Fruit fly (Drosophila melanogaster) whole organism, wandering third instar larva: ENCODE results near the gene Chsy.

Experiments
- Abd-B ChIP-seq: fragments of >200 bp; optimal IDR thresholded peaks from 2 replicates; lab custom pipeline; 2017; ENCODE audit warnings: missing biosample characterization, missing genetic modification characterization
- CG32264 ChIP-seq: fragments of 200-800 bp; sonication (Bioruptor generic); optimal IDR thresholded peaks from 2 replicates; lab custom pipeline; 2016; ENCODE audit warnings: missing biosample characterization, missing genetic modification characterization
- CG9705 ChIP-seq: fragments of 200-800 bp; sonication (Bioruptor generic); optimal IDR thresholded peaks from 2 replicates; lab custom pipeline; 2018; ENCODE audit warnings: missing biosample characterization, mild to moderate bottlenecking, missing genetic modification characterization
- CrebA ChIP-seq: fragments of 200-800 bp; sonication (Bioruptor generic); optimal IDR thresholded peaks from 2 replicates; lab custom pipeline; 2016; ENCODE audit warnings: missing biosample characterization, mild to moderate bottlenecking, missing genetic modification characterization, borderline replicate concordance
- Dfd ChIP-seq: fragments of >200 bp; optimal IDR thresholded peaks from 2 replicates; lab custom pipeline; 2017; ENCODE audit warnings: missing biosample characterization, missing genetic modification characterization
- Dif ChIP-seq: fragments of 200-275, 200-300 bp; sonication (Bioruptor generic); optimal IDR thresholded peaks from 2 replicates; lab custom pipeline; 2018; ENCODE audit warnings: missing biosample characterization, missing genetic modification characterization; ENCODE audit not compliant: partially characterized antibody
- GATAd ChIP-seq: sonication (Bioruptor generic); optimal IDR thresholded peaks from 2 replicates; lab custom pipeline; 2016; ENCODE audit warnings: missing biosample characterization, missing genetic modification characterization
- HLH106 ChIP-seq: fragments of 200-800 bp; optimal IDR thresholded peaks from 3 replicates; lab custom pipeline; 2019; ENCODE audit warnings: missing biosample characterization, mild to moderate bottlenecking, missing genetic modification characterization, moderate library complexity
- Hnf4 ChIP-seq: fragments of 200-800 bp; sonication (Bioruptor generic); optimal IDR thresholded peaks from 2 replicates; lab custom pipeline; 2016; ENCODE audit warnings: missing biosample characterization, mild to moderate bottlenecking, missing genetic modification characterization
- Hr78 ChIP-seq: fragments of >200 bp; optimal IDR thresholded peaks from 2 replicates; lab custom pipeline; 2017; ENCODE audit warnings: missing biosample characterization, missing genetic modification characterization
- Hr83 ChIP-seq: fragments of 200-300 bp; sonication (Bioruptor generic); optimal IDR thresholded peaks from 2 replicates; lab custom pipeline; 2016; ENCODE audit warnings: missing biosample characterization, mild to moderate bottlenecking, missing genetic modification characterization, moderate library complexity; ENCODE audit not compliant: poor library complexity, severe bottlenecking
- Jra ChIP-seq: sonication (Bioruptor generic); optimal IDR thresholded peaks from 2 replicates; lab custom pipeline; 2016; ENCODE audit warnings: missing biosample characterization, missing genetic modification characterization
- Mio ChIP-seq: sonication (Bioruptor generic); optimal IDR thresholded peaks from 2 replicates; lab custom pipeline; 2016; ENCODE audit warnings: missing biosample characterization, missing genetic modification characterization
- Myc ChIP-seq: fragments of >200 bp; optimal IDR thresholded peaks from 2 replicates; lab custom pipeline; 2017
- N ChIP-seq: fragments of >200 bp; optimal IDR thresholded peaks from 2 replicates; lab custom pipeline; 2018; ENCODE audit warnings: missing biosample characterization, missing external identifiers, missing genetic modification characterization
- OdsH ChIP-seq: fragments of 200-800 bp; sonication (Bioruptor generic); optimal IDR thresholded peaks from 2 replicates; lab custom pipeline; 2016; ENCODE audit warnings: missing biosample characterization, mild to moderate bottlenecking, missing genetic modification characterization
- Rel ChIP-seq, 2 experiments: fragments of 200-800 bp; sonication (Bioruptor generic) in 1 of 2; optimal IDR thresholded peaks; 2 replicates in 1 of 2; 3 replicates in 1 of 2; lab custom pipeline; 2016 to 2019; ENCODE audit warnings: mild to moderate bottlenecking in 2 of 2, missing biosample characterization in 2 of 2, missing genetic modification characterization in 2 of 2, moderate library complexity in 1 of 2
- Sp1 ChIP-seq: fragments of 200-800 bp; sonication (Bioruptor generic); optimal IDR thresholded peaks from 3 replicates; lab custom pipeline; 2019; ENCODE audit warnings: missing biosample characterization, mild to moderate bottlenecking, missing genetic modification characterization, moderate library complexity
- Vsx2 ChIP-seq: fragments of 200-300, 225-300 bp; sonication (Bioruptor generic); optimal IDR thresholded peaks from 2 replicates; lab custom pipeline; 2018; ENCODE audit warnings: missing biosample characterization, missing genetic modification characterization; ENCODE audit not compliant: partially characterized antibody
- br ChIP-seq: fragments of 200-800 bp; sonication (Bioruptor generic); optimal IDR thresholded peaks from 2 replicates; lab custom pipeline; 2016; ENCODE audit warnings: missing biosample characterization, missing genetic modification characterization
- brk ChIP-seq: fragments of 200-800 bp; sonication (Bioruptor generic); optimal IDR thresholded peaks from 2 replicates; lab custom pipeline; 2016; ENCODE audit warnings: missing biosample characterization, mild to moderate bottlenecking, missing genetic modification characterization
- dl ChIP-seq, 2 experiments: fragments of 175-275, 200-275 bp in 1 of 2; fragments of 200-275 bp in 1 of 2; sonication (Bioruptor generic); optimal IDR thresholded peaks; lab custom pipeline; 2018; ENCODE audit warnings: mild to moderate bottlenecking in 2 of 2, missing biosample characterization in 2 of 2, missing genetic modification characterization in 2 of 2, moderate library complexity in 2 of 2; ENCODE audit not compliant: partially characterized antibody in 2 of 2, insufficient read depth in 1 of 2
- dmrt93B ChIP-seq: fragments of 200-800 bp; sonication (Bioruptor generic); optimal IDR thresholded peaks from 2 replicates; lab custom pipeline; 2018; ENCODE audit warnings: missing biosample characterization, mild to moderate bottlenecking, missing genetic modification characterization
- dsf ChIP-seq: sonication (Bioruptor generic); optimal IDR thresholded peaks from 2 replicates; lab custom pipeline; 2016; ENCODE audit warnings: missing biosample characterization, missing genetic modification characterization, borderline replicate concordance
- ey ChIP-seq: fragments of 200-800 bp; sonication (Bioruptor generic); optimal IDR thresholded peaks from 2 replicates; lab custom pipeline; 2016; ENCODE audit warnings: missing biosample characterization, missing genetic modification characterization
- foxo ChIP-seq, 2 experiments: fragments of 200-800 bp; sonication (Bioruptor generic); optimal IDR thresholded peaks; 2 replicates in 1 of 2; 3 replicates in 1 of 2; lab custom pipeline; 2016 to 2017; ENCODE audit warnings: missing biosample characterization in 2 of 2, missing genetic modification characterization in 2 of 2
- fru ChIP-seq: fragments of 200-800 bp; sonication (Bioruptor generic); optimal IDR thresholded peaks from 3 replicates; lab custom pipeline; 2016; ENCODE audit warnings: missing biosample characterization, mild to moderate bottlenecking, missing genetic modification characterization
- h ChIP-seq: fragments of 200-800 bp; sonication (Bioruptor generic); optimal IDR thresholded peaks from 3 replicates; lab custom pipeline; 2016; ENCODE audit warnings: missing biosample characterization, mild to moderate bottlenecking, missing genetic modification characterization
- jim ChIP-seq: fragments of 175-275, 200-325 bp; sonication (Bioruptor generic); optimal IDR thresholded peaks from 2 replicates; lab custom pipeline; 2016; ENCODE audit warnings: missing biosample characterization, mild to moderate bottlenecking, missing genetic modification characterization
- lola ChIP-seq: fragments of >200 bp; optimal IDR thresholded peaks from 2 replicates; lab custom pipeline; 2017; ENCODE audit warnings: missing biosample characterization, missing genetic modification characterization
- pan ChIP-seq: fragments of >200 bp; optimal IDR thresholded peaks from 2 replicates; lab custom pipeline; 2017
- psq ChIP-seq: fragments of 200-800 bp; sonication (Bioruptor generic); optimal IDR thresholded peaks from 3 replicates; lab custom pipeline; 2017; ENCODE audit warnings: missing biosample characterization, mild to moderate bottlenecking, missing genetic modification characterization, moderate library complexity
- rgr ChIP-seq: fragments of 200-800 bp; sonication (Bioruptor generic); optimal IDR thresholded peaks from 3 replicates; lab custom pipeline; 2016; ENCODE audit warnings: missing biosample characterization, mild to moderate bottlenecking, missing genetic modification characterization
- sage ChIP-seq: fragments of 200-800 bp; sonication (Bioruptor generic); optimal IDR thresholded peaks from 2 replicates; lab custom pipeline; 2016; ENCODE audit warnings: missing biosample characterization, mild to moderate bottlenecking, missing genetic modification characterization
- sv ChIP-seq: fragments of 200-800 bp; sonication (Bioruptor generic); optimal IDR thresholded peaks from 3 replicates; lab custom pipeline; 2016; ENCODE audit warnings: missing biosample characterization, missing genetic modification characterization
- tai ChIP-seq: sonication (Bioruptor generic); optimal IDR thresholded peaks from 2 replicates; lab custom pipeline; 2016; ENCODE audit warnings: missing biosample characterization, missing genetic modification characterization
- usp ChIP-seq: fragments of >200 bp; optimal IDR thresholded peaks from 2 replicates; lab custom pipeline; 2017; ENCODE audit warnings: missing biosample characterization, missing genetic modification characterization
- woc ChIP-seq: sonication (Bioruptor generic); optimal IDR thresholded peaks from 2 replicates; lab custom pipeline; 2016; ENCODE audit warnings: missing biosample characterization, mild to moderate bottlenecking, missing genetic modification characterization

Gene Chsy

dm6 chrX:15617916-15618315 lies 24.6 kb upstream of the Chsy start:
- TF ChIP-seq woc (GFP tag; lab: Kevin White, UChicago), result no peak
- peak; percentile 19 for TF ChIP-seq Sp1 (GFP tag; lab: Kevin White, UChicago)
- peak; percentile 60 for TF ChIP-seq rgr
- TF ChIP-seq foxo (GFP tag; optimal IDR thresholded peaks at IDR 0.05; lab: Kevin White, UChicago), result peak in 1 of 2 experiments; percentile 37
- TF ChIP-seq OdsH (GFP tag; lab: Kevin White, UChicago), result peak; percentile 14
- TF ChIP-seq Vsx2, result no peak
- peak; percentile 42 for TF ChIP-seq HLH106 (tag; lab: Kevin White, UChicago)
- TF ChIP-seq dmrt93B (GFP tag; lab: Kevin White, UChicago), result no peak
- TF ChIP-seq h, result peak; percentile 25
- TF ChIP-seq Hnf4 (GFP tag; lab: Kevin White, UChicago), result peak; percentile 9
- peak; percentile 24 for TF ChIP-seq psq (GFP tag; lab: Kevin White, UChicago)
- TF ChIP-seq, all 38 proteins: peak for 8

- TF ChIP-seq OdsH (GFP tag; lab: Kevin White, UChicago) (no peak), psq (GFP tag; lab: Kevin White, UChicago) (no peak), Hr78 (no peak), HLH106 (tag; lab: Kevin White, UChicago) (no peak), Dfd (GFP tag; lab: Kevin White, UChicago) (no peak), Abd-B (GFP tag; lab: Kevin White, UChicago) (no peak), ey (GFP tag; lab: Kevin White, UChicago) (no peak), Mio (GFP tag; lab: Kevin White, UChicago) (no peak), CrebA (GFP tag; lab: Kevin White, UChicago) (no peak)
- TF ChIP-seq, all 38 proteins: peak for 0
Observed at dm6 chrX:15616532-15616931, 23.2 kb upstream of the Chsy start.

dm6 chrX:15616018-15616417 lies 22.7 kb upstream of the Chsy start:
- TF ChIP-seq ey (GFP tag; lab: Kevin White, UChicago), result no peak
- TF ChIP-seq Myc (lab: Kevin White, UChicago), result peak; percentile 1
- TF ChIP-seq pan (lab: Kevin White, UChicago), result no peak

dm6 chrX:15615426-15615825 lies 22.1 kb upstream of the Chsy start:
- no peak for TF ChIP-seq Dfd (GFP tag; lab: Kevin White, UChicago)
- TF ChIP-seq GATAd (GFP tag; lab: Kevin White, UChicago), result no peak
- peak; percentile 29 for TF ChIP-seq Sp1 (GFP tag; lab: Kevin White, UChicago)
- peak; percentile 48 for TF ChIP-seq h
- TF ChIP-seq rgr, result peak; percentile 30
- peak; percentile 31 for TF ChIP-seq Hnf4 (GFP tag; lab: Kevin White, UChicago)
- peak; percentile 11 for TF ChIP-seq psq (GFP tag; lab: Kevin White, UChicago)
- TF ChIP-seq Dif (GFP tag; lab: Kevin White, UChicago), result no peak
- peak; percentile 47 for TF ChIP-seq HLH106 (tag; lab: Kevin White, UChicago)
- TF ChIP-seq Rel (GFP tag; optimal IDR thresholded peaks at IDR 0.05; lab: Kevin White, UChicago), result no peak
- no peak for TF ChIP-seq Rel (tag; optimal IDR thresholded peaks at IDR 0.05; lab: Kevin White, UChicago)
- no peak for TF ChIP-seq N
- no peak for TF ChIP-seq sv (GFP tag; lab: Kevin White, UChicago)
- TF ChIP-seq CrebA (GFP tag; lab: Kevin White, UChicago), result no peak
- no peak for TF ChIP-seq Myc (lab: Kevin White, UChicago)
- TF ChIP-seq OdsH (GFP tag; lab: Kevin White, UChicago), result peak; percentile 30
- TF ChIP-seq dl (GFP tag; optimal IDR thresholded peaks at IDR 0.05; lab: Kevin White, UChicago; ENCODE audit: insufficient read depth in 1 of 2, partially characterized antibody in 2 of 2), result no peak
- TF ChIP-seq br (GFP tag; lab: Kevin White, UChicago), result peak; percentile 41
- peak; percentile 33 for TF ChIP-seq ey (GFP tag; lab: Kevin White, UChicago)
- no peak for TF ChIP-seq Jra
- no peak for TF ChIP-seq woc (GFP tag; lab: Kevin White, UChicago)
- no peak for TF ChIP-seq dsf (GFP tag; lab: Kevin White, UChicago)
- TF ChIP-seq usp, result no peak
- TF ChIP-seq CG32264 (GFP tag; lab: Kevin White, UChicago), result no peak
- no peak for TF ChIP-seq CG9705
- TF ChIP-seq jim, result no peak
- no peak for TF ChIP-seq sage (GFP tag; lab: Kevin White, UChicago)
- no peak for TF ChIP-seq pan (lab: Kevin White, UChicago)
- TF ChIP-seq Hr83, result no peak
- peak; percentile 13 for TF ChIP-seq dmrt93B (GFP tag; lab: Kevin White, UChicago)
- no peak for TF ChIP-seq Vsx2
- no peak for TF ChIP-seq Hr78
- TF ChIP-seq Mio (GFP tag; lab: Kevin White, UChicago), result no peak
- TF ChIP-seq brk (GFP tag; lab: Kevin White, UChicago), result no peak
- peak in 1 of 2 experiments; percentile 42 for TF ChIP-seq foxo (GFP tag; optimal IDR thresholded peaks at IDR 0.05; lab: Kevin White, UChicago)
- no peak for TF ChIP-seq lola (GFP tag; lab: Kevin White, UChicago)
- no peak for TF ChIP-seq Abd-B (GFP tag; lab: Kevin White, UChicago)
- TF ChIP-seq tai (GFP tag; lab: Kevin White, UChicago), result no peak
- peak; percentile 37 for TF ChIP-seq fru (GFP tag; lab: Kevin White, UChicago)
